Worm (Caenorhabditis elegans): ENCODE data around the gene srw-136.

Gene srw-136

DNA sequence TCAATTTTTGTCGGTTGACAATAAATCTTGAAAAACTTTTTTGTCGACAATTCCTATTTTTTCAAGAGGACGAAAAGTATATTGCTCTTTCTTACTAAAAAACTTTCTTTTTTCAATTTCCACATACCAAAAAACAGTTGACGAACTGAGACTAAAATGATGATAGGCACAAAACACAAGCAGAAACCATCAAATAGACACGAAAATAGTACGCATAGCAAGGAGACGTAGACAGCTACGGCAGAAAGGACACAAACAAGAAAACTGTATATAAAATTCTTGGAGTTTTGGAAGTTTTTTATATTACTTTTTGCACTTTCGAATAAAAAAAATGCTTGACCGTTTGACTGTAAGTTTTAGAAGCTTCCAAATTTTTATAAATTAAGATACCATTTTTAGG, 3.8 kb upstream of the srw-136 start, which contains the start of gene K12D9.1:
TSS of gene K12D9.1 (plus strand) at position 301 of the 400 bp plus-strand sequence.
- TF ChIP-seq ets-5 (GFP tag; IDR thresholded peaks at IDR 0.05): no peak
- no peak for TF ChIP-seq efl-1 (optimal IDR thresholded peaks at IDR 0.05)
- peak in 1 of 2 experiments; percentile 18 for TF ChIP-seq efl-1 (GFP tag; optimal IDR thresholded peaks at IDR 0.05 in 1 of 2)

DNA sequence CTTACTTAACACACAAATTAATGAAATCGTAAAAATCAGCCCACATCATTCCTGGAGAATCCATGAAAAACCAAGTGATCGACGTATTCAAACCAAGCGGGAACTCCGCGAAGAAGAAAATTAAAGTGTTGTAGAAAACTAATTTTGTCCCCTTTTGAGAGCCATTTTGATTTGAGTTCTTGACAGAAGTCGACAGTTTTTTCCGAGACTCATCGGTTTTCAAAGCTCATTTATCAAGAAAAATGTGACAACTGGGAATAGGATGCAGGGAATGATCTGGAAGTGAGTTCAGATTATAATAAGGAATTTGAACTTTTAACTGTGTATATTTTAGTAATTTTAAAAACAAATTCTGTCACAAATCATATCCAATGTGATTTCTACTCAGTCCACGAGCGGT, 1.0 kb upstream of the srw-136 start, which contains the start of gene srw-135:
TSS of gene srw-135 (minus strand) at position 101 of the 400 bp plus-strand sequence.
- no peak for TF ChIP-seq zag-1 (tag; optimal IDR thresholded peaks at IDR 0.05)
- no peak for TF ChIP-seq lin-39 (tag; optimal IDR thresholded peaks at IDR 0.05)
- TF ChIP-seq tlp-1 (tag; optimal IDR thresholded peaks at IDR 0.05): no peak
- no peak for TF ChIP-seq ztf-11 (tag; optimal IDR thresholded peaks at IDR 0.05)
- TF ChIP-seq unc-30 (tag; optimal IDR thresholded peaks at IDR 0.05): no peak
- no peak for TF ChIP-seq F16B12.6 (tag; optimal IDR thresholded peaks at IDR 0.05)

DNA sequence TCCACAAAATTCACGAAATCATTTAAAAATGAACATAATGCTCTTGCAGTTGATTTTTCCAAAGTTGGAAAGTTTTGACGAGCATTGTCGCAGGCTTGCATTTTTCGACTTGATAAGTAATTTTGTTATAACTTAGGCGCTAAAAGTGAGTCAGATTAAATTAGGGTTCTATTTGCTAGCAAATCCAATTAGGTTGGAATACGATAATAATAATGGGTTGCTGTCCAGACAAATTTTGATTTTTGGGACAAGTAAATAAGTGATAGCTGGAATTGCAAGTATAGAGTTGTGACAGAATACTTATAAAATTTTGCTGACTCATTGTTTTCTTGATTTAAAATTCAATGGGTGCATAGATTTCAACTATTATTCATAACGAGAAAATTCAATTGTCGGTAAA, 4.4 kb downstream of the srw-136 start, which contains the start of gene srw-112:
TSS of gene srw-112 (minus strand) at position 101 of the 400 bp plus-strand sequence.
- TF ChIP-seq mef-2 (tag; optimal IDR thresholded peaks at IDR 0.05): no peak
- peak; percentile 0 for TF ChIP-seq fkh-8 (tag; optimal IDR thresholded peaks at IDR 0.05)

DNA sequence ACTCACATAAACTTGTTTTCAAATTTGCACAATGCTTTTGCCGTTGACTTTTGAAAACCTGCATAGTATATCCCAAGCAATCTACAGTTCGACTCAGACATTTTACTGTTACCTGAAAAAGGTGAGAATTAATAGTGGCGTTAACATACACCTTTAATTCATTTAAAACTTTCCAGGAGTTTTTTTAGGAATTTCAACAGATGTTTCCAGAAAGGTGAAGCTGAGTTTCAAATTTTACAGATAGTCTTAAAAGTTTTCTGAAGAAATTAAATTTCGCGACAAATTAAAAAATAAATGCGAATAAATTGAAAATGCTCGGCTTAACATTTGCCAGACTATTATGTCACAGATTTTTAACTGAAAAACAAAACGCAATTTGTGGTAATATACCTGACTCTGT, 10.6 kb downstream of the srw-136 start, which contains the start of gene srw-119:
TSS of gene srw-119 (minus strand) at position 101 of the 400 bp plus-strand sequence.
- TF ChIP-seq mdl-1 (tag; optimal IDR thresholded peaks at IDR 0.05) (no peak), unc-30 (tag; optimal IDR thresholded peaks at IDR 0.05) (no peak), lin-15B (tag; optimal IDR thresholded peaks at IDR 0.05) (no peak), sup-37 (GFP tag; optimal IDR thresholded peaks at IDR 0.05) (no peak), nhr-47 (tag; optimal IDR thresholded peaks at IDR 0.05) (no peak), nhr-28 (tag; optimal IDR thresholded peaks at IDR 0.05) (no peak), unc-98 (GFP tag; IDR thresholded peaks at IDR 0.05) (no peak), fkh-10 (GFP tag; optimal IDR thresholded peaks at IDR 0.05) (no peak), snu-23 (GFP tag; optimal IDR thresholded peaks at IDR 0.05) (no peak), ztf-4 (tag; optimal IDR thresholded peaks at IDR 0.05) (no peak), lin-39 (tag; optimal IDR thresholded peaks at IDR 0.05) (no peak), egl-13 (tag; optimal IDR thresholded peaks at IDR 0.05) (no peak), ceh-8 (GFP tag; optimal IDR thresholded peaks at IDR 0.05) (no peak), unc-86 (tag; optimal IDR thresholded peaks at IDR 0.05) (no peak), C16A3.4 (tag; optimal IDR thresholded peaks at IDR 0.05) (no peak)

DNA sequence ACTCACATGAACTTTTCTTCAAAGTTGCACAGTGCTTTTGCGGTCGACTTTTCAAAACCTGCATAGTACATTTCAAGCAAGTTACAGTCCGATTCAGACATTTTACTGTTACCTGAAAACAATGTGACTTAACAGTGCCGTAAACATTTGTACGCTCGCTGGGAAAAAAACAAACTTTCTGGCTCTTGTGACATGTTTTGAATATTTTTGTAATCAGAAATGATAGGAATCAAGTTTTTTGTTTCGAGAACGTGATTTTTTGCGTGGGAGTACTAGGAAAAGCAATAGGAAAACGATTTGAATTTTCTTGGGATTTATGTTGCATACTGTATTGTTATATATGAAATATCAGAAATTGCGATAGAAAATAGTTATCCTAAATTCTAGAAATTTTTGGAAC, 14.3 kb downstream of the srw-136 start, which contains the start of gene srw-120:
TSS of gene srw-120 (minus strand) at position 101 of the 400 bp plus-strand sequence.
- TF ChIP-seq nhr-237 (tag; optimal IDR thresholded peaks at IDR 0.05) (no peak), aha-1 (tag; optimal IDR thresholded peaks at IDR 0.05) (no peak), Y116A8C.19 (tag; optimal IDR thresholded peaks at IDR 0.05; ENCODE audit: borderline replicate concordance) (no peak), fos-1 (tag; optimal IDR thresholded peaks at IDR 0.05) (no peak), zag-1 (tag; optimal IDR thresholded peaks at IDR 0.05) (no peak)

DNA sequence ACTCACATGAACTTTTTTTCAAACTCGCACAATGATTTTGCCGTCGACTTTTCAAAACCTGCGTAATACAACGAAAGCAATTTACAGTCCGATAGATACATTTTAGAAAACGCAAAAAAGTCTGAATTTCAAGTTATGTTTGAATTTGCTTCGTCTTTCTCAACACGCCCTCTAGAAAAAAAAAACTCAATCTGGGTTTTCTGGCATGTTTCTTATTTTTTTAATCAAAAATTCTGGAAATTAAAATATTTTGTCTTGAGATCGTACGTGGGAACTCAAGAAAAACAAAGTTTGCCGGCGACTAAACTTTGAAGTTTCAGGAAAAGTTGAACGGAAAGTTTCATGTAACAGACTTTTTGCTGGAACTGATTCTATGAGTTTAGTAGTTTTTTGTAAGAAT, 16.6 kb downstream of the srw-136 start, which contains the start of gene srw-115:
TSS of gene srw-115 (minus strand) at position 101 of the 400 bp plus-strand sequence.
- TF ChIP-seq ets-5 (GFP tag; IDR thresholded peaks at IDR 0.05): no peak
- TF ChIP-seq aly-2 (tag; optimal IDR thresholded peaks at IDR 0.05): no peak
- no peak for TF ChIP-seq ceh-63 (GFP tag; optimal IDR thresholded peaks at IDR 0.05)

DNA sequence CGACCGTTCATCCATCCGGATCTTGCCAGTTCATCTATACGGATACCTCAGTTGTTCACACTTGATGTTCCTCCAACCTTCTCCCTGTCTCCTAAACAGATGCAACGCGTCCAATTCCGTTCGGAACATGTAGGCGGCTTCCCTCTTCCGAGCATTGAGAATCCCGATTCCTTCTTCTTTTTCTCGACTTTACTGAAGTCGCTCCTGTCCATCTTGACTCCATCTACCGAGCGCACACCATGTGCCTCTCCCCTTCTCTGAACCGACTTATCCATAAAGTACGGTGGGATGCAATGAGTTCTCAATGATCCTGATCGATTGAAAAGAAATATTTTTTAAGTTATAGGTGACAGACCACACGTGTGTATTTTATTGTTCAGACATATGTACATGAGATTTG, 18.3 kb downstream of the srw-136 start:
- no peak for TF ChIP-seq rnt-1 (tag; optimal IDR thresholded peaks at IDR 0.05)
- TF ChIP-seq skn-1 (tag; optimal IDR thresholded peaks at IDR 0.05): no peak
- no peak for TF ChIP-seq fkh-4 (tag; optimal IDR thresholded peaks at IDR 0.05; ENCODE audit: borderline replicate concordance)
- no peak for TF ChIP-seq nhr-237 (tag; optimal IDR thresholded peaks at IDR 0.05)
- no peak for TF ChIP-seq blmp-1 (tag; optimal IDR thresholded peaks at IDR 0.05)
- no peak for TF ChIP-seq ztf-11 (tag; optimal IDR thresholded peaks at IDR 0.05)
- no peak for TF ChIP-seq zag-1 (tag; optimal IDR thresholded peaks at IDR 0.05)
- TF ChIP-seq lin-35 (GFP tag; optimal IDR thresholded peaks at IDR 0.05): no peak
- TF ChIP-seq swsn-7 (tag; optimal IDR thresholded peaks at IDR 0.05): no peak
- no peak for TF ChIP-seq nhr-76 (tag; optimal IDR thresholded peaks at IDR 0.05)
- TF ChIP-seq pqm-1 (tag; optimal IDR thresholded peaks at IDR 0.05): no peak
- TF ChIP-seq nhr-71 (tag; optimal IDR thresholded peaks at IDR 0.05): no peak
- TF ChIP-seq lin-13 (GFP tag; optimal IDR thresholded peaks at IDR 0.05): no peak
- TF ChIP-seq elt-2 (tag; optimal IDR thresholded peaks at IDR 0.05): no peak
- TF ChIP-seq F16B12.6 (tag; optimal IDR thresholded peaks at IDR 0.05): no peak
- TF ChIP-seq snpc-4 (tag; optimal IDR thresholded peaks at IDR 0.05): no peak
- TF ChIP-seq ceh-88 (GFP tag; IDR thresholded peaks at IDR 0.05): no peak

Data from whole organism, L1 larva.